Fruit fly (Drosophila melanogaster) whole organism, embryonic: ENCODE data around the gene Sap30.
A peak's percentile ranks its signal among the peaks of the same experiment; 100 is the strongest.

Experiments
- Bdp1 ChIP-seq: fragments of 200-800 bp; sonication (Bioruptor generic); optimal IDR thresholded peaks from 3 replicates; lab custom pipeline; 2016; ENCODE audit warnings: missing biosample characterization, missing genetic modification characterization
- CG10654 ChIP-seq: fragments of 200-800 bp; sonication (Bioruptor generic); optimal IDR thresholded peaks from 2 replicates; lab custom pipeline; 2016; ENCODE audit warnings: missing biosample characterization, missing genetic modification characterization
- CG11456 ChIP-seq: fragments of 200-800 bp; sonication (Bioruptor generic); IDR thresholded peaks from 3 replicates; pipeline ENCODE4 v1.3.6; 2022; ENCODE audit warnings: missing biosample characterization, missing genetic modification characterization
- CG12769 ChIP-seq: fragments of 200-800 bp; sonication (Bioruptor generic); optimal IDR thresholded peaks from 2 replicates; lab custom pipeline; 2019; ENCODE audit warnings: missing biosample characterization, mild to moderate bottlenecking, missing genetic modification characterization, moderate library complexity
- CG14050 ChIP-seq: fragments of 200-800 bp; sonication (Bioruptor generic); IDR thresholded peaks from 3 replicates; pipeline ENCODE4 v1.3.6; 2022; ENCODE audit warnings: missing biosample characterization, missing genetic modification characterization
- CG15011 ChIP-seq: fragments of 200-800 bp; sonication (Bioruptor generic); optimal IDR thresholded peaks from 3 replicates; lab custom pipeline; 2018; ENCODE audit warnings: missing biosample characterization, mild to moderate bottlenecking, missing genetic modification characterization
- CG15601 ChIP-seq: fragments of 200-800 bp; sonication (Bioruptor generic); optimal IDR thresholded peaks from 3 replicates; lab custom pipeline; 2019; ENCODE audit warnings: missing biosample characterization, mild to moderate bottlenecking, missing genetic modification characterization, moderate library complexity
- CG1602 ChIP-seq: fragments of 200-800 bp; sonication (Bioruptor generic); optimal IDR thresholded peaks from 3 replicates; lab custom pipeline; 2016; ENCODE audit warnings: missing biosample characterization, missing genetic modification characterization
- CG17361 ChIP-seq: fragments of 200-800 bp; sonication (Bioruptor generic); IDR thresholded peaks from 3 replicates; pipeline ENCODE4 v1.3.6; 2022; ENCODE audit warnings: missing biosample characterization, missing genetic modification characterization
- CG1832 ChIP-seq: fragments of 200-800 bp; sonication (Bioruptor generic); optimal IDR thresholded peaks from 2 replicates; lab custom pipeline; 2017; ENCODE audit warnings: missing biosample characterization, mild to moderate bottlenecking, missing genetic modification characterization, inconsistent platforms
- CG2199 ChIP-seq: fragments of 200-800 bp; sonication (Bioruptor generic); IDR thresholded peaks from 3 replicates; pipeline ENCODE4 v1.3.6; 2022; ENCODE audit warnings: missing biosample characterization, missing genetic modification characterization
- CG2678 ChIP-seq: fragments of 200-800 bp; sonication (Bioruptor generic); optimal IDR thresholded peaks from 3 replicates; lab custom pipeline; 2019; ENCODE audit warnings: missing biosample characterization, mild to moderate bottlenecking, missing genetic modification characterization, moderate library complexity
- CG31224 ChIP-seq: fragments of 200-800 bp; sonication (Bioruptor generic); IDR thresholded peaks from 2 replicates; pipeline ENCODE4 v1.3.6; 2022; ENCODE audit warnings: missing biosample characterization, missing genetic modification characterization
- CG31441 ChIP-seq: fragments of 200-800 bp; sonication (Bioruptor generic); IDR thresholded peaks from 2 replicates; pipeline ENCODE4 v1.3.6; 2022; ENCODE audit warnings: missing biosample characterization, missing genetic modification characterization
- CG4707 ChIP-seq: fragments of 200-800 bp; sonication (Bioruptor generic); optimal IDR thresholded peaks from 2 replicates; lab custom pipeline; 2018; ENCODE audit warnings: missing biosample characterization, mild to moderate bottlenecking, missing genetic modification characterization, moderate library complexity
- CG6272 ChIP-seq: fragments of 200-800 bp; sonication (Bioruptor generic); IDR thresholded peaks from 2 replicates; pipeline ENCODE4 v1.3.6; 2022; ENCODE audit warnings: missing biosample characterization, missing genetic modification characterization
- CG6791 ChIP-seq: fragments of 200-800 bp; sonication (Bioruptor generic); IDR thresholded peaks from 3 replicates; pipeline ENCODE4 v1.3.6; 2022; ENCODE audit warnings: missing biosample characterization, missing genetic modification characterization; ENCODE audit not compliant: partially characterized antibody
- CG7745 ChIP-seq: fragments of 200-800 bp; sonication (Bioruptor generic); optimal IDR thresholded peaks from 2 replicates; lab custom pipeline; 2018; ENCODE audit warnings: missing biosample characterization, mild to moderate bottlenecking, missing genetic modification characterization, moderate library complexity
- CG7963 ChIP-seq: fragments of 200-800 bp; sonication (Bioruptor generic); IDR thresholded peaks from 3 replicates; pipeline ENCODE4 v1.3.6; 2022; ENCODE audit warnings: missing biosample characterization, missing genetic modification characterization; ENCODE audit not compliant: partially characterized antibody
- Chrac-16 ChIP-seq: fragments of 200-800 bp; sonication (Bioruptor generic); optimal IDR thresholded peaks from 3 replicates; lab custom pipeline; 2016; ENCODE audit warnings: missing biosample characterization, missing genetic modification characterization
- CoRest ChIP-seq: fragments of 200-800 bp; sonication (Bioruptor generic); optimal IDR thresholded peaks from 3 replicates; lab custom pipeline; 2018; ENCODE audit warnings: missing biosample characterization, mild to moderate bottlenecking, missing genetic modification characterization, moderate library complexity
- Elba2 ChIP-seq: fragments of 200-800 bp; sonication (Bioruptor generic); optimal IDR thresholded peaks from 3 replicates; lab custom pipeline; 2016; ENCODE audit warnings: missing biosample characterization, missing genetic modification characterization
- HmgD ChIP-seq: fragments of 200-800 bp; sonication (Bioruptor generic); optimal IDR thresholded peaks from 3 replicates; lab custom pipeline; 2016; ENCODE audit warnings: missing biosample characterization, missing genetic modification characterization
- Hr51 ChIP-seq, 2 experiments: fragments of 200-800 bp; sonication (Bioruptor generic); optimal IDR thresholded peaks; 2 replicates in 1 of 2; 3 replicates in 1 of 2; lab custom pipeline; 2016 to 2018; ENCODE audit warnings: missing biosample characterization in 2 of 2, missing genetic modification characterization in 2 of 2, mild to moderate bottlenecking in 1 of 2, moderate library complexity in 1 of 2
- Myb ChIP-seq: fragments of 200-800 bp; sonication (Bioruptor generic); optimal IDR thresholded peaks from 2 replicates; lab custom pipeline; 2016; ENCODE audit warnings: missing biosample characterization, missing genetic modification characterization
- NK7.1 ChIP-seq: fragments of 200-800 bp; sonication (Bioruptor generic); optimal IDR thresholded peaks from 3 replicates; lab custom pipeline; 2016; ENCODE audit warnings: missing biosample characterization, missing genetic modification characterization
- Pdp1 ChIP-seq, 2 experiments: fragments of 200-800 bp; sonication (Bioruptor generic); optimal IDR thresholded peaks; 3 replicates each; lab custom pipeline; 2016; ENCODE audit warnings: missing biosample characterization in 2 of 2, missing genetic modification characterization in 2 of 2, mild to moderate bottlenecking in 1 of 2, moderate library complexity in 1 of 2
- Scr ChIP-seq: fragments of 200-800 bp; sonication (Bioruptor generic); IDR thresholded peaks from 2 replicates; pipeline ENCODE4 v1.3.6; 2022; ENCODE audit warnings: missing biosample characterization, missing genetic modification characterization; ENCODE audit not compliant: partially characterized antibody
- Sin3A ChIP-seq: fragments of >200 bp; optimal IDR thresholded peaks from 2 replicates; lab custom pipeline; 2018
- Sry-β ChIP-seq: fragments of 200-800 bp; sonication (Bioruptor generic); optimal IDR thresholded peaks from 2 replicates; lab custom pipeline; 2018; ENCODE audit warnings: missing biosample characterization, mild to moderate bottlenecking, missing genetic modification characterization, moderate library complexity
- Taf1 ChIP-seq: fragments of 200-800 bp; sonication (Bioruptor generic); IDR thresholded peaks from 2 replicates; pipeline ENCODE4 v1.3.6; 2022; ENCODE audit warnings: missing biosample characterization, missing genetic modification characterization
- abd-A ChIP-seq: fragments of 200-800 bp; sonication (Bioruptor generic); optimal IDR thresholded peaks from 3 replicates; lab custom pipeline; 2019; ENCODE audit warnings: missing biosample characterization, mild to moderate bottlenecking, missing genetic modification characterization, moderate library complexity
- amos ChIP-seq: fragments of 200-800 bp; sonication (Bioruptor generic); IDR thresholded peaks from 2 replicates; pipeline ENCODE4 v1.3.6; 2022; ENCODE audit warnings: missing biosample characterization, missing genetic modification characterization; ENCODE audit not compliant: partially characterized antibody
- btn ChIP-seq: fragments of 200-800 bp; sonication (Bioruptor generic); optimal IDR thresholded peaks from 2 replicates; lab custom pipeline; 2016; ENCODE audit warnings: missing biosample characterization, missing genetic modification characterization
- chm ChIP-seq: fragments of 200-800 bp; sonication (Bioruptor generic); IDR thresholded peaks from 2 replicates; pipeline ENCODE4 v1.3.6; 2022; ENCODE audit warnings: missing biosample characterization, missing genetic modification characterization
- chn ChIP-seq: fragments of 200-800 bp; sonication (Bioruptor generic); optimal IDR thresholded peaks from 2 replicates; lab custom pipeline; 2016; ENCODE audit warnings: missing biosample characterization, missing genetic modification characterization
- croc ChIP-seq: fragments of 200-800 bp; sonication (Bioruptor generic); conservative IDR thresholded peaks from 3 replicates; pipeline ENCODE4 v1.3.6; 2022; ENCODE audit warnings: missing biosample characterization, missing genetic modification characterization
- cwo ChIP-seq: fragments of 200-800 bp; sonication (Bioruptor generic); optimal IDR thresholded peaks from 3 replicates; lab custom pipeline; 2017; ENCODE audit warnings: missing biosample characterization, missing genetic modification characterization, mild to moderate bottlenecking, moderate library complexity, missing genetic modification reagents
- da ChIP-seq: fragments of 200-800 bp; sonication (Bioruptor generic); optimal IDR thresholded peaks from 2 replicates; lab custom pipeline; 2016; ENCODE audit warnings: missing biosample characterization, missing genetic modification characterization
- ems ChIP-seq: fragments of 200-800 bp; sonication (Bioruptor generic); optimal IDR thresholded peaks from 3 replicates; lab custom pipeline; 2016; ENCODE audit warnings: missing biosample characterization, missing genetic modification characterization
- gcm ChIP-seq: fragments of 200-800 bp; sonication (Bioruptor generic); optimal IDR thresholded peaks from 2 replicates; lab custom pipeline; 2019; ENCODE audit warnings: missing biosample characterization, mild to moderate bottlenecking, missing genetic modification characterization, moderate library complexity
- gfzf ChIP-seq: fragments of 200-800 bp; sonication (Bioruptor generic); optimal IDR thresholded peaks from 2 replicates; lab custom pipeline; 2016; ENCODE audit warnings: missing biosample characterization, mild to moderate bottlenecking, missing genetic modification characterization, moderate library complexity
- jumu ChIP-seq: fragments of 200-800 bp; sonication (Bioruptor generic); optimal IDR thresholded peaks from 3 replicates; lab custom pipeline; 2016; ENCODE audit warnings: missing biosample characterization, missing genetic modification characterization
- kay ChIP-seq: fragments of 200-800 bp; sonication (Bioruptor generic); optimal IDR thresholded peaks from 2 replicates; lab custom pipeline; 2016; ENCODE audit warnings: missing biosample characterization, missing genetic modification characterization
- klu ChIP-seq: fragments of 200-800 bp; sonication (Bioruptor generic); IDR thresholded peaks from 2 replicates; pipeline ENCODE4 v1.3.6; 2022; ENCODE audit warnings: missing biosample characterization, missing genetic modification characterization
- nerfin-2 ChIP-seq: fragments of 200-800 bp; sonication (Bioruptor generic); IDR thresholded peaks from 2 replicates; pipeline ENCODE4 v1.3.6; 2022; ENCODE audit warnings: missing biosample characterization, missing genetic modification characterization; ENCODE audit not compliant: partially characterized antibody
- pfk ChIP-seq: fragments of 200-800 bp; sonication (Bioruptor generic); optimal IDR thresholded peaks from 2 replicates; lab custom pipeline; 2018; ENCODE audit warnings: missing biosample characterization, mild to moderate bottlenecking, missing genetic modification characterization, moderate library complexity
- pita ChIP-seq: fragments of 200-800 bp; sonication (Bioruptor generic); optimal IDR thresholded peaks from 2 replicates; lab custom pipeline; 2017; ENCODE audit warnings: missing biosample characterization, mild to moderate bottlenecking, missing genetic modification characterization
- repo ChIP-seq: fragments of 200-800 bp; sonication (Bioruptor generic); optimal IDR thresholded peaks from 2 replicates; lab custom pipeline; 2016; ENCODE audit warnings: missing biosample characterization, missing genetic modification characterization
- sens ChIP-seq: fragments of 200-800 bp; sonication (Bioruptor generic); peaks from one replicate; lab custom pipeline; 2016; ENCODE audit warnings: missing biosample characterization, missing genetic modification characterization
- yki ChIP-seq: fragments of >200 bp; optimal IDR thresholded peaks from 3 replicates; lab custom pipeline; 2018
- zen ChIP-seq: fragments of 200-800 bp; sonication (Bioruptor generic); optimal IDR thresholded peaks from 3 replicates; lab custom pipeline; 2018; ENCODE audit warnings: missing biosample characterization, mild to moderate bottlenecking, missing genetic modification characterization, moderate library complexity

Gene Sap30

DNA sequence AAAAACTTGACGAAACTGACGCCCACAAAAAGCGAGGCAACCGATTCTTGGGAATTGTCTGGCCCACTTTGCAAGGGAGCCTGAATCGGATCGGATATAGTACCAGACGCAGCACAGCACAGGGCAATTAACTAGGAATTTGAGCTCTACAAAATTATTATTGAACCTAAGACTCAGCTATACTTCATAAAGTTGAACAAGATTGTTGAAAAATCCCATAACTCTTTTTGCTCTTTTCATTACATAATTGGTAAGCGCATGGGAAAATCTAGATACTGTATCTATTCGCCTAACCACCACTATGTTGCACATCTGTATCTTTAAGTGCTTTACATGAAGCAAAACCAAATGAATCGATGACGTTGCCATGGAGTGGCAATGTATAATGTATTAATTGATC, 46.0 kb downstream of the Sap30 start (continued):
- peak; percentile 38 for TF ChIP-seq zen (tag; lab: Kevin White, UChicago)
- TF ChIP-seq croc (GFP tag; lab: Robert Waterston, UW): peak; percentile 69; the same call in 2 of the 3 replicates
- TF ChIP-seq Scr (GFP tag; lab: Robert Waterston, UW): no peak
- peak; percentile 67 for TF ChIP-seq CG1602 (GFP tag; lab: Kevin White, UChicago)
- peak; percentile 42 for TF ChIP-seq chn
- TF ChIP-seq btn (GFP tag; lab: Kevin White, UChicago): peak; percentile 73
- TF ChIP-seq CG7963 (GFP tag; lab: Robert Waterston, UW): no peak
- TF ChIP-seq CG31441 (GFP tag; lab: Robert Waterston, UW): peak; percentile 87
- TF ChIP-seq CG1832 (GFP tag; lab: Kevin White, UChicago): no peak
- no peak for TF ChIP-seq Sin3A (lab: Kevin White, UChicago)
- no peak for TF ChIP-seq chm
- TF ChIP-seq da (GFP tag; lab: Kevin White, UChicago): peak; percentile 38
- no peak for TF ChIP-seq CG2199 (GFP tag; lab: Robert Waterston, UW)
- TF ChIP-seq CG15011 (GFP tag; lab: Kevin White, UChicago): peak; percentile 47
- TF ChIP-seq Bdp1 (GFP tag; lab: Kevin White, UChicago): peak; percentile 27
- TF ChIP-seq gfzf (GFP tag; lab: Kevin White, UChicago): no peak
- TF ChIP-seq Taf1 (GFP tag; lab: Robert Waterston, UW): no peak
- TF ChIP-seq sens: peak; percentile 98
- TF ChIP-seq CG31224 (GFP tag; lab: Robert Waterston, UW): no peak
- TF ChIP-seq CG17361: peak; percentile 83
- peak; percentile 7 for TF ChIP-seq HmgD (GFP tag; lab: Kevin White, UChicago)
- no peak for TF ChIP-seq pfk (GFP tag; lab: Kevin White, UChicago)
- TF ChIP-seq CoRest (tag; lab: Kevin White, UChicago): peak; percentile 75
- TF ChIP-seq CG6272 (GFP tag; lab: Robert Waterston, UW): no peak
- TF ChIP-seq ems: peak; percentile 61
- TF ChIP-seq CG12769 (tag; lab: Kevin White, UChicago): peak; percentile 78
- peak; percentile 65 for TF ChIP-seq CG4707 (GFP tag; lab: Kevin White, UChicago)
- TF ChIP-seq cwo (GFP tag; lab: Kevin White, UChicago): peak; percentile 36
- TF ChIP-seq CG7745 (tag; lab: Kevin White, UChicago): no peak
- TF ChIP-seq Chrac-16 (GFP tag; lab: Kevin White, UChicago): peak; percentile 61
- no peak for TF ChIP-seq amos
- peak; percentile 85 for TF ChIP-seq CG2678
- TF ChIP-seq Elba2: no peak
- peak; percentile 63 to 89 for TF ChIP-seq Pdp1 (GFP tag; optimal IDR thresholded peaks at IDR 0.05; lab: Kevin White, UChicago)
- no peak for TF ChIP-seq pita (GFP tag; lab: Kevin White, UChicago)
- no peak for TF ChIP-seq abd-A (tag; lab: Kevin White, UChicago)
- peak; percentile 68 for TF ChIP-seq CG11456
- TF ChIP-seq CG6791 (GFP tag; lab: Robert Waterston, UW): no peak
- no peak for TF ChIP-seq NK7.1
- TF ChIP-seq CG10654 (GFP tag; lab: Kevin White, UChicago): peak; percentile 65
- TF ChIP-seq klu (GFP tag; lab: Robert Waterston, UW): no peak
- TF ChIP-seq nerfin-2 (GFP tag; lab: Robert Waterston, UW): no peak
- TF ChIP-seq CG14050 (GFP tag; lab: Robert Waterston, UW): peak; percentile 66
- TF ChIP-seq jumu (GFP tag; lab: Kevin White, UChicago): peak; percentile 56
- TF ChIP-seq Myb (GFP tag; lab: Kevin White, UChicago): peak; percentile 48
- peak; percentile 60 for TF ChIP-seq repo
- peak; percentile 24 for TF ChIP-seq Sry-β (GFP tag; lab: Kevin White, UChicago)
- TF ChIP-seq Hr51 (GFP tag; optimal IDR thresholded peaks at IDR 0.05; lab: Kevin White, UChicago): peak; percentile 21 to 81
- peak; percentile 61 for TF ChIP-seq gcm (GFP tag; lab: Kevin White, UChicago)
- peak; percentile 31 for TF ChIP-seq kay (GFP tag; lab: Kevin White, UChicago)
- peak; percentile 83 for TF ChIP-seq CG15601 (tag; lab: Kevin White, UChicago)
- TF ChIP-seq yki (lab: Kevin White, UChicago): no peak
